Worm (Caenorhabditis elegans) whole organism, early embryonic: Measurements from ENCODE around the gene ttr-1.

Source experiments
- F13C5.2 ChIP-seq: sonication (generic microtip); optimal IDR thresholded peaks from 2 replicates; lab custom pipeline; 2017; ENCODE audit warnings: mild to moderate bottlenecking, missing genetic modification characterization, inconsistent platforms, missing compliant biosample characterization
- aly-1 ChIP-seq: sonication (generic microtip); optimal IDR thresholded peaks from 2 replicates; lab custom pipeline; 2016; ENCODE audit warnings: missing genetic modification characterization, missing compliant biosample characterization
- ama-1 ChIP-seq: fragments of 150-350 bp; optimal IDR thresholded peaks from 2 replicates; lab custom pipeline; 2014
- ceh-36 ChIP-seq: sonication (generic microtip); optimal IDR thresholded peaks from 2 replicates; lab custom pipeline; 2016; ENCODE audit warnings: missing genetic modification characterization, inconsistent platforms, missing compliant biosample characterization
- ets-7 ChIP-seq: sonication (generic microtip); optimal IDR thresholded peaks from 2 replicates; lab custom pipeline; 2016; ENCODE audit warnings: missing genotype, missing genetic modification characterization, missing compliant biosample characterization
- hmg-4 ChIP-seq: fragments of 200-800 bp; sonication (Bioruptor generic); optimal IDR thresholded peaks from 2 replicates; lab custom pipeline; 2018; ENCODE audit warnings: mild to moderate bottlenecking, missing genetic modification characterization, missing compliant biosample characterization
- pes-1 ChIP-seq: fragments of 200-800 bp; sonication (Bioruptor generic); IDR thresholded peaks from 2 replicates; pipeline ENCODE4 v1.3.6; 2022; ENCODE audit warnings: missing genetic modification reagents, missing genetic modification characterization, missing compliant biosample characterization
- scrt-1 ChIP-seq: fragments of 200-800 bp; sonication (Bioruptor generic); IDR thresholded peaks from 2 replicates; pipeline ENCODE4 v1.3.6; 2022; ENCODE audit warnings: missing genetic modification characterization, missing compliant biosample characterization
- tra-4 ChIP-seq: sonication (generic microtip); optimal IDR thresholded peaks from 2 replicates; lab custom pipeline; 2017; ENCODE audit warnings: missing genetic modification characterization, missing compliant biosample characterization

DNA sequence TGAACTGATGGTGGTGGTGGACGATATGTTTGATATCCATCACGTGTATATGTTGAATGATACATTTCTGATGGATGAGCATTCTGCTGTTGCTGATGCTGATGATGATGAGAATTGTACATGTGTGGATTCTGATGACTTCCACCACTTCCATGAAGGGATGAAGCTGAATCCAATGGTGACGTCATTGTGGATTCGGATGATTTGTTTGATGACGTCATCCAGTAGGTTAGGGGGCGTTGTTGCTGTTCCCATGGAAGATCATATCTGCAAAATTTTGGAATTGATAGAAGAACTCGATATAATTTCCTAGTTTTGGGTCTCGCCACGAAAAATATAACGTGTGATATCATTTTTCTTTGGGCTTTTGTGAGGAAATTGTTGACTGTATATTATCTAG lies 34.6 kb downstream of the ttr-1 start:
- TF ChIP-seq ama-1 (no peak), F13C5.2 (no peak), tra-4 (no peak), hmg-4 (GFP tag; lab: Kevin White, UChicago) (no peak), ceh-36 (tag; lab: Kevin White, UChicago) (no peak), ets-7 (tag; lab: Kevin White, UChicago) (no peak), pes-1 (GFP tag; lab: Robert Waterston, UW) (no peak), scrt-1 (GFP tag; lab: Robert Waterston, UW) (no peak), aly-1 (no peak)
